Fruit fly (Drosophila melanogaster): ENCODE data around the gene Mur29B.

The Mur29B gene

dm6 chr2L:8403286-8404270 is 51.6 kb downstream of the Mur29B start, which contains the start of gene emb (continued):
- no peak for TF ChIP-seq CG14965 (GFP tag; optimal IDR thresholded peaks at IDR 0.05; ENCODE audit: borderline replicate concordance)
- no peak for TF ChIP-seq Deaf1 (tag; optimal IDR thresholded peaks at IDR 0.05)
- TF ChIP-seq CG15514 (GFP tag; optimal IDR thresholded peaks at IDR 0.05): peak; percentile 91
- TF ChIP-seq Dp (GFP tag; optimal IDR thresholded peaks at IDR 0.05): peak; percentile 65
- no peak for TF ChIP-seq toy (GFP tag; IDR thresholded peaks at IDR 0.05)
- no peak for TF ChIP-seq CG10959 (GFP tag; IDR thresholded peaks at IDR 0.05)
- no peak for TF ChIP-seq Oli (tag; optimal IDR thresholded peaks at IDR 0.05)
- peak; percentile 57; the same call in 2 of the 3 replicates for TF ChIP-seq dysf (GFP tag; IDR thresholded peaks at IDR 0.05)
- no peak for TF ChIP-seq H15 (GFP tag; IDR thresholded peaks at IDR 0.05)
- TF ChIP-seq org-1 (GFP tag; optimal IDR thresholded peaks at IDR 0.05): no peak
- TF ChIP-seq nau (GFP tag; optimal IDR thresholded peaks at IDR 0.05): no peak
- TF ChIP-seq CG31441 (GFP tag; IDR thresholded peaks at IDR 0.05): no peak
- peak; percentile 30 for TF ChIP-seq Fer3 (tag; optimal IDR thresholded peaks at IDR 0.05)
- peak; percentile 47 for TF ChIP-seq CG15601 (tag; optimal IDR thresholded peaks at IDR 0.05)
- TF ChIP-seq CG8359 (GFP tag; optimal IDR thresholded peaks at IDR 0.05; ENCODE audit: borderline replicate concordance): no peak
- no peak for TF ChIP-seq kni (GFP tag; optimal IDR thresholded peaks at IDR 0.05)
- peak; percentile 100 for TF ChIP-seq HLH4C (GFP tag; IDR thresholded peaks at IDR 0.05; ENCODE audit: partially characterized antibody)
- no peak for TF ChIP-seq btn (GFP tag; optimal IDR thresholded peaks at IDR 0.05)
- no peak for TF ChIP-seq Dip2 (GFP tag; IDR thresholded peaks at IDR 0.05)
- peak; percentile 30 for TF ChIP-seq maf-S (GFP tag; optimal IDR thresholded peaks at IDR 0.05)
- no peak for TF ChIP-seq CG11723 (GFP tag; optimal IDR thresholded peaks at IDR 0.05)
- TF ChIP-seq CG11504 (tag; optimal IDR thresholded peaks at IDR 0.05): no peak
- peak; percentile 40 for TF ChIP-seq twi (tag; optimal IDR thresholded peaks at IDR 0.05)
- TF ChIP-seq CG17361 (GFP tag; IDR thresholded peaks at IDR 0.05): peak; percentile 66; the same call in 2 of the 3 replicates
- TF ChIP-seq HLH54F (GFP tag; optimal IDR thresholded peaks at IDR 0.05): peak; percentile 58
- no peak for TF ChIP-seq pros (GFP tag; optimal IDR thresholded peaks at IDR 0.05)
- peak; percentile 40 for TF ChIP-seq CG17802 (tag; optimal IDR thresholded peaks at IDR 0.05)
- TF ChIP-seq fd96Cb (tag; optimal IDR thresholded peaks at IDR 0.05): peak; percentile 7
- no peak for TF ChIP-seq NC2α (GFP tag; optimal IDR thresholded peaks at IDR 0.05)
- no peak for TF ChIP-seq CG15696 (tag; optimal IDR thresholded peaks at IDR 0.05)
- TF ChIP-seq CG6272 (GFP tag; IDR thresholded peaks at IDR 0.05): no peak
- TF ChIP-seq CG13775 (GFP tag; optimal IDR thresholded peaks at IDR 0.05): peak; percentile 55
- TF ChIP-seq gro (GFP tag; optimal IDR thresholded peaks at IDR 0.05): no peak
- no peak for TF ChIP-seq salm (tag; optimal IDR thresholded peaks at IDR 0.05)
- peak; percentile 27 for TF ChIP-seq kah (GFP tag; optimal IDR thresholded peaks at IDR 0.05)
- TF ChIP-seq chn (GFP tag; optimal IDR thresholded peaks at IDR 0.05): peak; percentile 52
- peak; percentile 95 for TF ChIP-seq CG8290 (GFP tag; optimal IDR thresholded peaks at IDR 0.05)
- peak in 1 of 2 experiments; percentile 93 for TF ChIP-seq CG8290 (tag; optimal IDR thresholded peaks at IDR 0.05)
- no peak for TF ChIP-seq CG14050 (GFP tag; IDR thresholded peaks at IDR 0.05)
- peak; percentile 68 for TF ChIP-seq phol (tag; optimal IDR thresholded peaks at IDR 0.05)
- TF ChIP-seq Nf-YA (GFP tag; IDR thresholded peaks at IDR 0.05): no peak
- peak; percentile 97 for TF ChIP-seq Bgb (GFP tag; IDR thresholded peaks at IDR 0.05; ENCODE audit: partially characterized antibody)
- TF ChIP-seq YL-1 (GFP tag; optimal IDR thresholded peaks at IDR 0.05): peak; percentile 85
- TF ChIP-seq CG12744 (GFP tag; optimal IDR thresholded peaks at IDR 0.05): peak; percentile 9
- peak; percentile 58 for TF ChIP-seq jumu (GFP tag; optimal IDR thresholded peaks at IDR 0.05)
- TF ChIP-seq CG4617 (GFP tag; optimal IDR thresholded peaks at IDR 0.05; ENCODE audit: borderline replicate concordance): peak; percentile 61
- no peak for TF ChIP-seq bigmax (GFP tag; optimal IDR thresholded peaks at IDR 0.05)
- TF ChIP-seq h (optimal IDR thresholded peaks at IDR 0.05): no peak
- peak; percentile 77 for TF ChIP-seq zen (tag; optimal IDR thresholded peaks at IDR 0.05)
